Fruit fly (Drosophila melanogaster): ENCODE measurements around the gene CG4467.

DNA sequence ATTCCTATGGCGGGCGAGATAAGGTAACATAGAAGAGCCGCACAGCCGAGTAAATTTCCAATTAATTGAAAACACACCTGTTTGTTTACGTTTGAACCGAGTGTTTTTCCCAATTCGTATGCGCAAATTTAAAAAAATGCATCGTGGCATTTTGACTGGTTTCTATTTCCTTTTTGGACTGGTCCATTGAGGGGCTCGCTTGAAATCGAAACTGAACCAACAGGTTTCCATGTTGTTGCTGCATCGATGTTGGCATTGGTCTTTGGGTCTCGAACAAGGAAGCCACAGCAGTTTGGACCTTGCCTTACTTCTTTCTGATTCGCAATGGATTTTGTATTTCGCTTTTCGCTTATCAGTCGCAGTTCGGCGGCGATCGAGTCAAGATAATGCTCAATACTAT, 9.8 kb upstream of the CG4467 start:
- TF ChIP-seq CG16779 (tag; optimal IDR thresholded peaks at IDR 0.05) (no peak), CG3919 (GFP tag; optimal IDR thresholded peaks at IDR 0.05) (no peak), Eip78C (GFP tag) (no peak), Gug (GFP tag; IDR thresholded peaks at IDR 0.05) (no peak), achi (GFP tag; optimal IDR thresholded peaks at IDR 0.05) (no peak), Sox102F (GFP tag; optimal IDR thresholded peaks at IDR 0.05) (no peak), Hr39 (GFP tag; optimal IDR thresholded peaks at IDR 0.05) (no peak), pdm3 (GFP tag; optimal IDR thresholded peaks at IDR 0.05) (no peak), salr (GFP tag; optimal IDR thresholded peaks at IDR 0.05) (no peak), CG6854 (GFP tag; optimal IDR thresholded peaks at IDR 0.05) (no peak)
